Fruit fly (Drosophila melanogaster) whole organism, embryonic: ENCODE measurements around the gene CG32793.

Experiments
- ATbp ChIP-seq: fragments of 200-800 bp; sonication (Bioruptor generic); optimal IDR thresholded peaks from 2 replicates; lab custom pipeline; 2017; ENCODE audit warnings: missing biosample characterization, mild to moderate bottlenecking, missing genetic modification characterization, missing genetic modification reagents
- Asciz ChIP-seq: fragments of 200-800 bp; sonication (Bioruptor generic); optimal IDR thresholded peaks from 2 replicates; lab custom pipeline; 2017; ENCODE audit warnings: missing biosample characterization, mild to moderate bottlenecking, missing genetic modification characterization, missing genetic modification reagents
- CG10654 ChIP-seq: fragments of 200-800 bp; sonication (Bioruptor generic); optimal IDR thresholded peaks from 2 replicates; lab custom pipeline; 2016; ENCODE audit warnings: missing biosample characterization, missing genetic modification characterization
- CG12219 ChIP-seq: fragments of 200-800 bp; sonication (Bioruptor generic); optimal IDR thresholded peaks from 3 replicates; lab custom pipeline; 2018; ENCODE audit warnings: missing biosample characterization, mild to moderate bottlenecking, missing genetic modification characterization
- CG13624 ChIP-seq: fragments of 200-800 bp; sonication (Bioruptor generic); optimal IDR thresholded peaks from 2 replicates; lab custom pipeline; 2016; ENCODE audit warnings: missing biosample characterization, missing genetic modification characterization
- CG14441 ChIP-seq: fragments of 200-800 bp; sonication (Bioruptor generic); IDR thresholded peaks from 2 replicates; pipeline ENCODE4 v1.3.6; 2022; ENCODE audit warnings: missing biosample characterization, missing genetic modification characterization
- CG14965 ChIP-seq: fragments of 200-800 bp; sonication (Bioruptor generic); optimal IDR thresholded peaks from 2 replicates; lab custom pipeline; 2016; ENCODE audit warnings: missing biosample characterization, missing genetic modification characterization, borderline replicate concordance
- CG15269 ChIP-seq: fragments of 200-800 bp; sonication (Bioruptor generic); optimal IDR thresholded peaks from 2 replicates; lab custom pipeline; 2018; ENCODE audit warnings: missing biosample characterization, mild to moderate bottlenecking, missing genetic modification characterization, moderate library complexity
- CG15696 ChIP-seq: fragments of 200-800 bp; sonication (Bioruptor generic); optimal IDR thresholded peaks from 2 replicates; lab custom pipeline; 2019; ENCODE audit warnings: missing biosample characterization, mild to moderate bottlenecking, missing genetic modification characterization, moderate library complexity
- CG16779 ChIP-seq: fragments of 200-800 bp; sonication (Bioruptor generic); IDR thresholded peaks from 2 replicates; pipeline ENCODE4 v1.3.6; 2022; ENCODE audit warnings: missing biosample characterization, missing genetic modification characterization
- CG17912 ChIP-seq: fragments of 200-800 bp; sonication (Bioruptor generic); optimal IDR thresholded peaks from 2 replicates; lab custom pipeline; 2018; ENCODE audit warnings: missing biosample characterization, mild to moderate bottlenecking, missing genetic modification characterization
- CG2116 ChIP-seq: fragments of 200-800 bp; sonication (Bioruptor generic); optimal IDR thresholded peaks from 3 replicates; lab custom pipeline; 2018; ENCODE audit warnings: missing biosample characterization, mild to moderate bottlenecking, missing genetic modification characterization
- CG2875 ChIP-seq: fragments of 200-800 bp; sonication (Bioruptor generic); optimal IDR thresholded peaks from 2 replicates; lab custom pipeline; 2017; ENCODE audit warnings: missing biosample characterization, mild to moderate bottlenecking, missing genetic modification characterization, missing genetic modification reagents
- CG31224 ChIP-seq: fragments of 200-800 bp; sonication (Bioruptor generic); IDR thresholded peaks from 2 replicates; pipeline ENCODE4 v1.3.6; 2022; ENCODE audit warnings: missing biosample characterization, missing genetic modification characterization
- CG3995 ChIP-seq: fragments of 200-800 bp; sonication (Bioruptor generic); optimal IDR thresholded peaks from 3 replicates; lab custom pipeline; 2016; ENCODE audit warnings: missing biosample characterization, missing genetic modification characterization
- CG4617 ChIP-seq: fragments of 200-800 bp; sonication (Bioruptor generic); optimal IDR thresholded peaks from 3 replicates; lab custom pipeline; 2016; ENCODE audit warnings: missing biosample characterization, missing genetic modification characterization, borderline replicate concordance
- CG4707 ChIP-seq: fragments of 200-800 bp; sonication (Bioruptor generic); optimal IDR thresholded peaks from 2 replicates; lab custom pipeline; 2018; ENCODE audit warnings: missing biosample characterization, mild to moderate bottlenecking, missing genetic modification characterization, moderate library complexity
- CG6791 ChIP-seq: fragments of 200-800 bp; sonication (Bioruptor generic); IDR thresholded peaks from 3 replicates; pipeline ENCODE4 v1.3.6; 2022; ENCODE audit warnings: missing biosample characterization, missing genetic modification characterization; ENCODE audit not compliant: partially characterized antibody
- CG8281 ChIP-seq: fragments of 200-800 bp; sonication (Bioruptor generic); optimal IDR thresholded peaks from 2 replicates; lab custom pipeline; 2018; ENCODE audit warnings: missing biosample characterization, mild to moderate bottlenecking, missing genetic modification characterization, moderate library complexity
- CG8478 ChIP-seq: fragments of >200 bp; optimal IDR thresholded peaks from 2 replicates; lab custom pipeline; 2018
- CG8944 ChIP-seq: fragments of 200-800 bp; sonication (Bioruptor generic); optimal IDR thresholded peaks from 3 replicates; lab custom pipeline; 2016; ENCODE audit warnings: missing biosample characterization, missing genetic modification characterization
- Camta ChIP-seq: fragments of 200-800 bp; sonication (Bioruptor generic); optimal IDR thresholded peaks from 2 replicates; lab custom pipeline; 2016; ENCODE audit warnings: missing biosample characterization, missing genetic modification characterization
- Dbx ChIP-seq: fragments of 200-800 bp; sonication (Bioruptor generic); IDR thresholded peaks from 3 replicates; pipeline ENCODE4 v1.3.6; 2022; ENCODE audit warnings: missing biosample characterization, missing genetic modification characterization
- Dll ChIP-seq: fragments of 200-800 bp; sonication (Bioruptor generic); IDR thresholded peaks from 4 replicates; pipeline ENCODE4 v1.3.6; 2022; ENCODE audit warnings: missing biosample characterization, missing genetic modification characterization; ENCODE audit not compliant: partially characterized antibody
- Doc3 ChIP-seq: fragments of 200-800 bp; sonication (Bioruptor generic); IDR thresholded peaks from 3 replicates; pipeline ENCODE4 v1.3.6; 2022; ENCODE audit warnings: missing biosample characterization, missing genetic modification characterization; ENCODE audit not compliant: partially characterized antibody
- Dref ChIP-seq: fragments of 200-800 bp; sonication (Bioruptor generic); IDR thresholded peaks from 2 replicates; pipeline ENCODE4 v1.3.6; 2022; ENCODE audit warnings: missing biosample characterization, missing genetic modification characterization
- Drgx ChIP-seq: fragments of 200-800 bp; sonication (Bioruptor generic); IDR thresholded peaks from 2 replicates; pipeline ENCODE4 v1.3.6; 2022; ENCODE audit warnings: missing biosample characterization, missing genetic modification characterization
- E2f2 ChIP-seq: fragments of 200-800 bp; sonication (Bioruptor generic); IDR thresholded peaks from 2 replicates; pipeline ENCODE4 v1.3.6; 2022; ENCODE audit warnings: missing biosample characterization, missing genetic modification characterization
- Eip74EF ChIP-seq, 2 experiments: fragments of 200-800 bp in 1 of 2; fragments of >200 bp in 1 of 2; sonication (Bioruptor generic) in 1 of 2; optimal IDR thresholded peaks; 2 replicates each; lab custom pipeline; 2017 to 2019; ENCODE audit warnings: missing biosample characterization in 2 of 2, missing genetic modification characterization in 2 of 2, mild to moderate bottlenecking in 1 of 2, moderate library complexity in 1 of 2
- Max ChIP-seq: fragments of 200-800 bp; sonication (Bioruptor generic); optimal IDR thresholded peaks from 2 replicates; lab custom pipeline; 2016; ENCODE audit warnings: missing biosample characterization, mild to moderate bottlenecking, missing genetic modification characterization
- Meics ChIP-seq: fragments of 200-800 bp; sonication (Bioruptor generic); optimal IDR thresholded peaks from 2 replicates; lab custom pipeline; 2017; ENCODE audit warnings: missing biosample characterization, mild to moderate bottlenecking, missing genetic modification characterization
- Nf-YC ChIP-seq: fragments of 200-800 bp; optimal IDR thresholded peaks from 3 replicates; lab custom pipeline; 2019; ENCODE audit warnings: missing biosample characterization, mild to moderate bottlenecking, missing genetic modification characterization, moderate library complexity
- Oaz ChIP-seq: fragments of 200-800 bp; sonication (Bioruptor generic); IDR thresholded peaks from 2 replicates; pipeline ENCODE4 v1.3.6; 2022; ENCODE audit warnings: missing biosample characterization, missing genetic modification characterization
- TFAM ChIP-seq: fragments of 200-800 bp; sonication (Bioruptor generic); optimal IDR thresholded peaks from 2 replicates; lab custom pipeline; 2017; ENCODE audit warnings: missing biosample characterization, missing genetic modification characterization, inconsistent platforms
- ato ChIP-seq: fragments of 200-800 bp; sonication (Bioruptor generic); IDR thresholded peaks from 2 replicates; pipeline ENCODE4 v1.3.6; 2022; ENCODE audit warnings: missing biosample characterization, missing genetic modification characterization; ENCODE audit not compliant: partially characterized antibody
- br ChIP-seq: fragments of >200 bp; optimal IDR thresholded peaks from 2 replicates; lab custom pipeline; 2017
- btn ChIP-seq: fragments of 200-800 bp; sonication (Bioruptor generic); optimal IDR thresholded peaks from 2 replicates; lab custom pipeline; 2016; ENCODE audit warnings: missing biosample characterization, missing genetic modification characterization
- cad ChIP-seq: fragments of >200 bp; optimal IDR thresholded peaks from 2 replicates; lab custom pipeline; 2017; ENCODE audit warnings: missing biosample characterization, missing genetic modification characterization
- cas ChIP-seq: fragments of 200-800 bp; sonication (Bioruptor generic); IDR thresholded peaks from 2 replicates; pipeline ENCODE4 v1.3.6; 2022; ENCODE audit warnings: missing biosample characterization, missing genetic modification characterization
- croc ChIP-seq: fragments of 200-800 bp; sonication (Bioruptor generic); conservative IDR thresholded peaks from 3 replicates; pipeline ENCODE4 v1.3.6; 2022; ENCODE audit warnings: missing biosample characterization, missing genetic modification characterization
- dmrt11E ChIP-seq: fragments of 200-800 bp; sonication (Bioruptor generic); optimal IDR thresholded peaks from 3 replicates; lab custom pipeline; 2018; ENCODE audit warnings: missing biosample characterization, mild to moderate bottlenecking, missing genetic modification characterization, moderate library complexity
- fd64A ChIP-seq: fragments of 200-800 bp; sonication (Bioruptor generic); optimal IDR thresholded peaks from 3 replicates; lab custom pipeline; 2018; ENCODE audit warnings: missing biosample characterization, mild to moderate bottlenecking, missing genetic modification characterization
- ftz-f1 ChIP-seq: fragments of 200-800 bp; sonication (Bioruptor generic); optimal IDR thresholded peaks from 2 replicates; lab custom pipeline; 2016; ENCODE audit warnings: missing biosample characterization, missing genetic modification characterization
- hth ChIP-seq: fragments of >200 bp; optimal IDR thresholded peaks from 2 replicates; lab custom pipeline; 2017; ENCODE audit warnings: inconsistent platforms
- inv ChIP-seq: fragments of 200-800 bp; sonication (Bioruptor generic); IDR thresholded peaks from 2 replicates; pipeline ENCODE4 v1.3.6; 2022; ENCODE audit warnings: missing biosample characterization, missing genetic modification characterization; ENCODE audit not compliant: partially characterized antibody
- nau ChIP-seq: fragments of 200-800 bp; sonication (Bioruptor generic); optimal IDR thresholded peaks from 3 replicates; lab custom pipeline; 2017; ENCODE audit warnings: missing biosample characterization, mild to moderate bottlenecking, missing genetic modification characterization, missing genetic modification reagents
- odd ChIP-seq: fragments of 200-800 bp; sonication (Bioruptor generic); optimal IDR thresholded peaks from 2 replicates; lab custom pipeline; 2017; ENCODE audit warnings: missing biosample characterization, mild to moderate bottlenecking, missing genetic modification characterization
- pan ChIP-seq, 4 experiments: fragments of >200 bp in 3 of 4; fragments of 200-800 bp in 1 of 4; sonication (Bioruptor generic) in 1 of 4; optimal IDR thresholded peaks in 3 of 4; IDR thresholded peaks in 1 of 4; 2 replicates each; pipeline versions ENCODE4 v1.3.6 to Lab custom; 2017 to 2022; ENCODE audit warnings: missing biosample characterization in 2 of 4, missing genetic modification characterization in 2 of 4, mixed read lengths in 1 of 4
- psq ChIP-seq: fragments of 200-800 bp; sonication (Bioruptor generic); optimal IDR thresholded peaks from 2 replicates; lab custom pipeline; 2017; ENCODE audit warnings: missing biosample characterization, missing genetic modification characterization
- sens-2 ChIP-seq: fragments of 200-800 bp; sonication (Bioruptor generic); IDR thresholded peaks from 2 replicates; pipeline ENCODE4 v1.3.6; 2022; ENCODE audit warnings: missing biosample characterization, missing genetic modification characterization
- sob ChIP-seq: fragments of 200-800 bp; sonication (Bioruptor generic); IDR thresholded peaks from 2 replicates; pipeline ENCODE4 v1.3.6; 2022; ENCODE audit warnings: missing biosample characterization, missing genetic modification characterization
- wor ChIP-seq: fragments of 200-800 bp; sonication (Bioruptor generic); IDR thresholded peaks from 2 replicates; pipeline ENCODE4 v1.3.6; 2022; ENCODE audit warnings: missing biosample characterization, missing genetic modification characterization

The CG32793 gene

dm6 chrX:2951637-2952036 is 22.0 kb downstream of the CG32793 start (continued):
- TF ChIP-seq CG8478 (lab: Kevin White, UChicago) (no peak), psq (GFP tag; lab: Kevin White, UChicago) (no peak), cas (GFP tag; lab: Robert Waterston, UW) (no peak), cad (GFP tag; lab: Kevin White, UChicago) (no peak), nau (GFP tag; lab: Kevin White, UChicago) (no peak), inv (GFP tag; lab: Robert Waterston, UW) (no peak), CG14965 (GFP tag; lab: Kevin White, UChicago) (no peak), CG13624 (no peak), Max (GFP tag; lab: Kevin White, UChicago) (no peak), btn (no peak), ftz-f1 (no peak), CG8281 (tag; lab: Kevin White, UChicago) (peak; percentile 4), CG15696 (tag; lab: Kevin White, UChicago) (no peak), CG10654 (no peak), sens-2 (no peak), pan (optimal IDR thresholded peaks at IDR 0.05; lab: Kevin White, UChicago) (no peak), pan (GFP tag; optimal IDR thresholded peaks at IDR 0.05 in 1 of 2, IDR thresholded peaks at IDR 0.05 in 1 of 2) (no peak), CG8944 (GFP tag; lab: Kevin White, UChicago) (no peak), CG16779 (no peak), CG6791 (no peak), fd64A (no peak), wor (GFP tag; lab: Robert Waterston, UW) (no peak), Drgx (GFP tag; lab: Robert Waterston, UW) (no peak), Nf-YC (tag; lab: Kevin White, UChicago) (no peak), CG2116 (GFP tag; lab: Kevin White, UChicago) (no peak), CG17912 (no peak), Doc3 (no peak), Oaz (GFP tag; lab: Robert Waterston, UW) (no peak), hth (no peak), Asciz (GFP tag; lab: Kevin White, UChicago) (no peak), CG31224 (GFP tag; lab: Robert Waterston, UW) (no peak), CG12219 (GFP tag; lab: Kevin White, UChicago) (no peak), CG2875 (GFP tag; lab: Kevin White, UChicago) (no peak), dmrt11E (no peak), CG4707 (GFP tag; lab: Kevin White, UChicago) (no peak), CG15269 (tag; lab: Kevin White, UChicago) (no peak), ato (GFP tag; lab: Robert Waterston, UW) (no peak), Eip74EF (GFP tag; optimal IDR thresholded peaks at IDR 0.05; lab: Kevin White, UChicago) (peak in 1 of 2 experiments; percentile 32), Dll (GFP tag; lab: Robert Waterston, UW) (no peak), CG3995 (no peak), br (lab: Kevin White, UChicago) (no peak), Dbx (no peak), TFAM (GFP tag; lab: Kevin White, UChicago) (no peak), sob (GFP tag; lab: Robert Waterston, UW) (no peak), CG4617 (no peak), Camta (no peak), E2f2 (GFP tag; lab: Robert Waterston, UW) (peak; percentile 13; the same call in 1 of the 2 replicates), ATbp (GFP tag; lab: Kevin White, UChicago) (no peak), Meics (GFP tag; lab: Kevin White, UChicago) (peak; percentile 4), odd (GFP tag; lab: Kevin White, UChicago) (no peak), CG14441 (GFP tag; lab: Robert Waterston, UW) (no peak), Dref (GFP tag; lab: Robert Waterston, UW) (no peak), croc (GFP tag; lab: Robert Waterston, UW) (peak; percentile 22; the same call in 1 of the 3 replicates)
